Fruit fly (Drosophila melanogaster): Measurements from ENCODE around the gene CG4907.

dm6 chr3R:22664274-22664673, 46.3 kb downstream of the CG4907 start:
- no peak for TF ChIP-seq CG32264 (GFP tag; optimal IDR thresholded peaks at IDR 0.05)
- TF ChIP-seq pan (optimal IDR thresholded peaks at IDR 0.05): no peak
- no peak for TF ChIP-seq CrebA (GFP tag; optimal IDR thresholded peaks at IDR 0.05; ENCODE audit: borderline replicate concordance)
- no peak for TF ChIP-seq OdsH (GFP tag; optimal IDR thresholded peaks at IDR 0.05)
- no peak for TF ChIP-seq Myc (optimal IDR thresholded peaks at IDR 0.05)
- TF ChIP-seq fru (GFP tag; optimal IDR thresholded peaks at IDR 0.05): no peak

All from whole organism, wandering third instar larva.